Worm (Caenorhabditis elegans) whole organism, young adult: ENCODE measurements around the gene Y27F2A.6.
"Not testable (repeated sequence)": the region's sequence is repeated elsewhere in the genome, so short reads cannot be mapped to it uniquely, and the experiment has no call there.

Source experiments
- B0336.3 ChIP-seq: fragments of 200-800 bp; sonication (Bioruptor generic); IDR thresholded peaks from 2 replicates; pipeline ENCODE4 v1.3.6; 2022; ENCODE audit warnings: missing genetic modification characterization, missing compliant biosample characterization
- F33H1.4 ChIP-seq: fragments of 200-800 bp; sonication (Bioruptor generic); IDR thresholded peaks from 2 replicates; pipeline ENCODE4 v1.3.6; 2022; ENCODE audit warnings: missing genetic modification reagents, missing genetic modification characterization, missing compliant biosample characterization
- F39B2.1 ChIP-seq: fragments of 200-800 bp; sonication (Bioruptor generic); IDR thresholded peaks from 2 replicates; pipeline ENCODE4 v1.3.6; 2022; ENCODE audit warnings: missing genetic modification reagents, missing genetic modification characterization, missing compliant biosample characterization
- K12H6.12 ChIP-seq: fragments of 200-800 bp; sonication (Bioruptor generic); optimal IDR thresholded peaks from 2 replicates; lab custom pipeline; 2018; ENCODE audit warnings: mild to moderate bottlenecking, missing genetic modification characterization, missing compliant biosample characterization
- Y56A3A.18 ChIP-seq: fragments of 200-800 bp; sonication (Bioruptor generic); IDR thresholded peaks from 2 replicates; pipeline ENCODE4 v1.3.6; 2022; ENCODE audit warnings: missing genetic modification reagents, missing genetic modification characterization, missing compliant biosample characterization
- aptf-2 ChIP-seq: fragments of 200-800 bp; sonication (Bioruptor generic); conservative IDR thresholded peaks from 2 replicates; pipeline ENCODE4 v1.3.6; 2022; ENCODE audit warnings: missing genetic modification reagents, missing genetic modification characterization, missing compliant biosample characterization
- atf-7 ChIP-seq: sonication (generic microtip); optimal IDR thresholded peaks from 2 replicates; lab custom pipeline; 2017; ENCODE audit warnings: mild to moderate bottlenecking, missing genetic modification characterization, missing compliant biosample characterization
- athp-1 ChIP-seq: sonication (generic microtip); optimal IDR thresholded peaks from 2 replicates; lab custom pipeline; 2017; ENCODE audit warnings: mild to moderate bottlenecking, missing genetic modification characterization, missing compliant biosample characterization
- attf-5 ChIP-seq: fragments of 200-800 bp; sonication (Bioruptor generic); optimal IDR thresholded peaks from 2 replicates; lab custom pipeline; 2018; ENCODE audit warnings: mild to moderate bottlenecking, missing genetic modification characterization, missing compliant biosample characterization
- dox-1 ChIP-seq: fragments of 200-800 bp; sonication (Bioruptor generic); IDR thresholded peaks from 2 replicates; pipeline ENCODE4 v1.3.6; 2022; ENCODE audit warnings: missing genetic modification reagents, missing genetic modification characterization, missing compliant biosample characterization
- egrh-3 ChIP-seq: fragments of 200-800 bp; sonication (Bioruptor generic); IDR thresholded peaks from 2 replicates; pipeline ENCODE4 v1.3.6; 2022; ENCODE audit warnings: missing genetic modification reagents, missing genetic modification characterization, missing compliant biosample characterization
- hmg-20 ChIP-seq: fragments of 200-800 bp; sonication (Bioruptor generic); IDR thresholded peaks from 2 replicates; pipeline ENCODE4 v1.3.6; 2022; ENCODE audit warnings: missing genetic modification reagents, missing genetic modification characterization, missing compliant biosample characterization
- hrde-1 ChIP-seq: sonication (generic microtip); optimal IDR thresholded peaks from 2 replicates; lab custom pipeline; 2016; ENCODE audit warnings: missing genetic modification characterization, mild to moderate bottlenecking, missing compliant biosample characterization, moderate library complexity, missing genotype, missing genetic modification reagents, borderline replicate concordance
- lag-1 ChIP-seq: fragments of 200-800 bp; sonication (Bioruptor generic); IDR thresholded peaks from 2 replicates; pipeline ENCODE4 v1.3.6; 2022; ENCODE audit warnings: missing genetic modification reagents, missing genetic modification characterization, missing compliant biosample characterization
- let-526 ChIP-seq: fragments of 200-800 bp; sonication (Bioruptor generic); IDR thresholded peaks from 2 replicates; pipeline ENCODE4 v1.3.6; 2022; ENCODE audit warnings: missing genetic modification reagents, missing genetic modification characterization, missing compliant biosample characterization
- madf-3 ChIP-seq: fragments of 200-800 bp; sonication (Bioruptor generic); IDR thresholded peaks from 2 replicates; pipeline ENCODE4 v1.3.6; 2022; ENCODE audit warnings: missing genetic modification reagents, missing genetic modification characterization, missing compliant biosample characterization
- mcd-1 ChIP-seq: fragments of 200-800 bp; sonication (Bioruptor generic); IDR thresholded peaks from 2 replicates; pipeline ENCODE4 v1.3.6; 2022; ENCODE audit warnings: missing genetic modification reagents, missing genetic modification characterization, missing compliant biosample characterization
- mel-28 ChIP-seq: sonication (generic microtip); optimal IDR thresholded peaks from 2 replicates; lab custom pipeline; 2016; ENCODE audit warnings: borderline replicate concordance, mild to moderate bottlenecking, missing genetic modification characterization, missing compliant biosample characterization
- nfya-1 ChIP-seq: sonication (generic microtip); optimal IDR thresholded peaks from 2 replicates; lab custom pipeline; 2017; ENCODE audit warnings: antibody characterized with exemption, missing compliant biosample characterization, missing genetic modification characterization, borderline replicate concordance; ENCODE audit not compliant: insufficient read depth
- nhr-90 ChIP-seq: sonication (generic microtip); optimal IDR thresholded peaks from 2 replicates; lab custom pipeline; 2016; ENCODE audit warnings: missing genotype, mild to moderate bottlenecking, missing genetic modification characterization, missing compliant biosample characterization
- rec-8 ChIP-seq, 2 experiments: sonication (generic microtip); optimal IDR thresholded peaks; 2 replicates each; lab custom pipeline; 2016; ENCODE audit warnings: mild to moderate bottlenecking in 2 of 2, missing genetic modification characterization in 2 of 2, missing genetic modification reagents in 2 of 2, missing genotype in 2 of 2, missing biosample characterization in 1 of 2, missing compliant biosample characterization in 1 of 2, moderate library complexity in 1 of 2
- snpc-1.1 ChIP-seq: sonication (generic microtip); optimal IDR thresholded peaks from 2 replicates; lab custom pipeline; 2017; ENCODE audit warnings: missing genetic modification characterization, mild to moderate bottlenecking, missing compliant biosample characterization, antibody characterized with exemption, moderate library complexity, missing genotype, missing genetic modification reagents; ENCODE audit not compliant: insufficient read depth
- snpc-1.3 ChIP-seq: sonication (generic microtip); optimal IDR thresholded peaks from 2 replicates; lab custom pipeline; 2017; ENCODE audit warnings: missing genetic modification characterization, mild to moderate bottlenecking, missing compliant biosample characterization, antibody characterized with exemption, moderate library complexity, missing genotype, missing genetic modification reagents; ENCODE audit not compliant: insufficient read depth
- snpc-3.4 ChIP-seq: sonication (generic microtip); optimal IDR thresholded peaks from 2 replicates; lab custom pipeline; 2017; ENCODE audit warnings: missing genetic modification characterization, mild to moderate bottlenecking, missing compliant biosample characterization, antibody characterized with exemption, moderate library complexity, missing genotype, missing genetic modification reagents
- tbp1 ChIP-seq: fragments of 200-800 bp; sonication (Bioruptor generic); optimal IDR thresholded peaks from 2 replicates; lab custom pipeline; 2018; ENCODE audit warnings: mild to moderate bottlenecking, missing genetic modification characterization, missing compliant biosample characterization
- unc-130 ChIP-seq: sonication (generic microtip); optimal IDR thresholded peaks from 2 replicates; lab custom pipeline; 2016; ENCODE audit warnings: missing genetic modification reagents, missing genetic modification characterization, missing compliant biosample characterization
- xnd-1 ChIP-seq: sonication (generic microtip); optimal IDR thresholded peaks from 2 replicates; lab custom pipeline; 2016; ENCODE audit warnings: missing genotype, missing genetic modification reagents, missing genetic modification characterization, missing compliant biosample characterization
- ztf-22 ChIP-seq: fragments of 200-800 bp; sonication (Bioruptor generic); optimal IDR thresholded peaks from 2 replicates; lab custom pipeline; 2018; ENCODE audit warnings: mild to moderate bottlenecking, missing genetic modification characterization, moderate library complexity, missing compliant biosample characterization

The Y27F2A.6 gene

ce11 chrII:3145842-3146241 lies 37.4 kb downstream of the Y27F2A.6 start, which contains the start of gene T10D4.15:
T10D4.15 (plus strand) TSS chrII:3146142.
- no peak for TF ChIP-seq mel-28
- TF ChIP-seq rec-8 (tag; optimal IDR thresholded peaks at IDR 0.05; lab: Kevin White, UChicago): no peak
- no peak for TF ChIP-seq F39B2.1
- no peak for TF ChIP-seq attf-5 (GFP tag; lab: Kevin White, UChicago)
- TF ChIP-seq hrde-1 (tag; lab: Kevin White, UChicago): no peak
- no peak for TF ChIP-seq snpc-1.3 (tag; lab: Kevin White, UChicago)
- no peak for TF ChIP-seq madf-3
- TF ChIP-seq unc-130 (GFP tag; lab: Kevin White, UChicago): no peak
- no peak for TF ChIP-seq aptf-2 (GFP tag; lab: Robert Waterston, UW)
- no peak for TF ChIP-seq Y56A3A.18 (GFP tag; lab: Robert Waterston, UW)
- TF ChIP-seq snpc-3.4 (tag; lab: Kevin White, UChicago): no peak
- TF ChIP-seq lag-1: no peak
- no peak for TF ChIP-seq snpc-1.1 (tag; lab: Kevin White, UChicago)
- TF ChIP-seq egrh-3: no peak
- TF ChIP-seq let-526 (GFP tag; lab: Robert Waterston, UW): no peak
- TF ChIP-seq ztf-22 (GFP tag; lab: Kevin White, UChicago): no peak
- no peak for TF ChIP-seq xnd-1 (tag; lab: Kevin White, UChicago)

- TF ChIP-seq mcd-1 (GFP tag; lab: Robert Waterston, UW); nhr-90 (tag; lab: Kevin White, UChicago); tbp1 (GFP tag; lab: Kevin White, UChicago): not testable (repeated sequence)
These were observed 38.6 kb downstream of the Y27F2A.6 start, which contains the start of gene sri-43 for ce11 chrII:3144552-3144951. sri-43 (minus strand) TSS chrII:3144652.

- TF ChIP-seq hmg-20 (GFP tag; lab: Robert Waterston, UW); dox-1; madf-3: not testable (repeated sequence)
These were observed 40.3 kb downstream of the Y27F2A.6 start, which contains the start of gene sri-42 for ce11 chrII:3142855-3143254. sri-42 (minus strand) TSS chrII:3142955.

ce11 chrII:3137804-3138203 lies 45.4 kb downstream of the Y27F2A.6 start, which contains the start of gene sri-54:
sri-54 (minus strand) TSS chrII:3137904.
- TF ChIP-seq xnd-1 (tag; lab: Kevin White, UChicago): no peak
- TF ChIP-seq, all 124 proteins: peak for 0

- TF ChIP-seq athp-1 (tag; lab: Kevin White, UChicago) (no peak), atf-7 (tag; lab: Kevin White, UChicago) (no peak), F33H1.4 (GFP tag; lab: Robert Waterston, UW) (no peak), K12H6.12 (tag; lab: Kevin White, UChicago) (no peak), nfya-1 (no peak), B0336.3 (no peak)
These were observed 47.9 kb downstream of the Y27F2A.6 start for ce11 chrII:3135293-3135692.
